Fruit fly (Drosophila melanogaster) whole organism, embryonic: ENCODE measurements around the gene CG12608.
A peak's percentile ranks its signal among the peaks of the same experiment; 100 is the strongest.

ENCODE experiments used
- ATbp ChIP-seq: fragments of 200-800 bp; sonication (Bioruptor generic); optimal IDR thresholded peaks from 2 replicates; lab custom pipeline; 2017; ENCODE audit warnings: missing biosample characterization, mild to moderate bottlenecking, missing genetic modification characterization, missing genetic modification reagents
- Blimp-1 ChIP-seq: fragments of 200-800 bp; sonication (Bioruptor generic); optimal IDR thresholded peaks from 3 replicates; lab custom pipeline; 2018; ENCODE audit warnings: missing biosample characterization, missing genetic modification characterization, mild to moderate bottlenecking, moderate library complexity, missing genetic modification reagents
- CG10267 ChIP-seq: fragments of 200-800 bp; sonication (Bioruptor generic); optimal IDR thresholded peaks from 2 replicates; lab custom pipeline; 2018; ENCODE audit warnings: missing biosample characterization, mild to moderate bottlenecking, missing genetic modification characterization, moderate library complexity
- CG10565 ChIP-seq: fragments of 200-800 bp; sonication (Bioruptor generic); optimal IDR thresholded peaks from 3 replicates; lab custom pipeline; 2016; ENCODE audit warnings: missing biosample characterization, mild to moderate bottlenecking, missing genetic modification characterization
- CG10959 ChIP-seq: fragments of 200-800 bp; sonication (Bioruptor generic); IDR thresholded peaks from 2 replicates; pipeline ENCODE4 v1.3.6; 2022; ENCODE audit warnings: missing biosample characterization, missing genetic modification characterization
- CG11456 ChIP-seq: fragments of 200-800 bp; sonication (Bioruptor generic); IDR thresholded peaks from 3 replicates; pipeline ENCODE4 v1.3.6; 2022; ENCODE audit warnings: missing biosample characterization, missing genetic modification characterization
- CG1233 ChIP-seq: fragments of 200-800 bp; sonication (Bioruptor generic); optimal IDR thresholded peaks from 4 replicates; lab custom pipeline; 2018; ENCODE audit warnings: missing biosample characterization, mild to moderate bottlenecking, missing genetic modification characterization
- CG16815 ChIP-seq: fragments of 200-800 bp; sonication (Bioruptor generic); optimal IDR thresholded peaks from 3 replicates; lab custom pipeline; 2017; ENCODE audit warnings: missing biosample characterization, mild to moderate bottlenecking, missing genetic modification characterization
- CG17186 ChIP-seq: fragments of 200-800 bp; sonication (Bioruptor generic); optimal IDR thresholded peaks from 3 replicates; lab custom pipeline; 2017; ENCODE audit warnings: missing biosample characterization, missing genetic modification reagents, missing genetic modification characterization
- CG17359 ChIP-seq: fragments of 200-800 bp; sonication (Bioruptor generic); optimal IDR thresholded peaks from 3 replicates; lab custom pipeline; 2018; ENCODE audit warnings: missing biosample characterization, mild to moderate bottlenecking, missing genetic modification characterization, moderate library complexity
- CG18764 ChIP-seq: fragments of 200-800 bp; sonication (Bioruptor generic); optimal IDR thresholded peaks from 3 replicates; lab custom pipeline; 2016; ENCODE audit warnings: missing biosample characterization, missing genetic modification characterization
- CG3281 ChIP-seq: fragments of 200-800 bp; sonication (Bioruptor generic); optimal IDR thresholded peaks from 3 replicates; lab custom pipeline; 2017; ENCODE audit warnings: missing biosample characterization, mild to moderate bottlenecking, missing genetic modification characterization
- CG3407 ChIP-seq: fragments of 200-800 bp; sonication (Bioruptor generic); optimal IDR thresholded peaks from 2 replicates; lab custom pipeline; 2018; ENCODE audit warnings: missing biosample characterization, mild to moderate bottlenecking, missing genetic modification characterization
- CG4282 ChIP-seq: fragments of 200-800 bp; sonication (Bioruptor generic); optimal IDR thresholded peaks from 2 replicates; lab custom pipeline; 2016; ENCODE audit warnings: missing biosample characterization, missing genetic modification characterization
- CG7372 ChIP-seq: fragments of 200-800 bp; sonication (Bioruptor generic); IDR thresholded peaks from 2 replicates; pipeline ENCODE4 v1.3.6; 2022; ENCODE audit warnings: missing biosample characterization, missing genetic modification characterization
- CG8944 ChIP-seq: fragments of 200-800 bp; sonication (Bioruptor generic); optimal IDR thresholded peaks from 3 replicates; lab custom pipeline; 2016; ENCODE audit warnings: missing biosample characterization, missing genetic modification characterization
- CkIIα-i1 ChIP-seq: fragments of 200-800 bp; sonication (Bioruptor generic); IDR thresholded peaks from 2 replicates; pipeline ENCODE4 v1.3.6; 2022; ENCODE audit warnings: missing biosample characterization, missing genetic modification characterization
- D19B ChIP-seq: fragments of 200-800 bp; sonication (Bioruptor generic); optimal IDR thresholded peaks from 2 replicates; lab custom pipeline; 2017; ENCODE audit warnings: missing biosample characterization, mild to moderate bottlenecking, missing genetic modification characterization
- Deaf1 ChIP-seq: fragments of 200-800 bp; optimal IDR thresholded peaks from 3 replicates; lab custom pipeline; 2019; ENCODE audit warnings: missing biosample characterization, mild to moderate bottlenecking, missing genetic modification characterization, moderate library complexity
- Dfd ChIP-seq, 2 experiments: fragments of >200 bp; optimal IDR thresholded peaks; 2 replicates each; lab custom pipeline; 2017; ENCODE audit warnings: missing biosample characterization in 2 of 2, missing genetic modification characterization in 2 of 2
- Gug ChIP-seq: fragments of 200-800 bp; sonication (Bioruptor generic); IDR thresholded peaks from 4 replicates; pipeline ENCODE4 v1.3.6; 2022; ENCODE audit warnings: missing biosample characterization, missing genetic modification characterization
- HmgD ChIP-seq: fragments of 200-800 bp; sonication (Bioruptor generic); optimal IDR thresholded peaks from 3 replicates; lab custom pipeline; 2016; ENCODE audit warnings: missing biosample characterization, missing genetic modification characterization
- Jarid2 ChIP-seq: fragments of 200-800 bp; sonication (Bioruptor generic); optimal IDR thresholded peaks from 3 replicates; lab custom pipeline; 2017; ENCODE audit warnings: mild to moderate bottlenecking, missing biosample characterization, missing genetic modification reagents, missing genetic modification characterization
- Med ChIP-seq: fragments of 200-800 bp; sonication (Bioruptor generic); peaks from one replicate; lab custom pipeline; 2016; ENCODE audit warnings: missing biosample characterization, missing genetic modification characterization, mild to moderate bottlenecking, inconsistent platforms, moderate library complexity
- Myb ChIP-seq: fragments of 200-800 bp; sonication (Bioruptor generic); optimal IDR thresholded peaks from 2 replicates; lab custom pipeline; 2016; ENCODE audit warnings: missing biosample characterization, missing genetic modification characterization
- Neu2 ChIP-seq: fragments of 200-800 bp; sonication (Bioruptor generic); optimal IDR thresholded peaks from 3 replicates; lab custom pipeline; 2016; ENCODE audit warnings: missing biosample characterization, missing genetic modification characterization, borderline replicate concordance
- Scr ChIP-seq: fragments of 200-800 bp; sonication (Bioruptor generic); IDR thresholded peaks from 2 replicates; pipeline ENCODE4 v1.3.6; 2022; ENCODE audit warnings: missing biosample characterization, missing genetic modification characterization; ENCODE audit not compliant: partially characterized antibody
- Trl ChIP-seq, 3 experiments: fragments of >200 bp in 2 of 3; fragments of 200-800 bp in 1 of 3; sonication (Bioruptor generic) in 1 of 3; optimal IDR thresholded peaks; 2 replicates in 1 of 3; 3 replicates in 2 of 3; lab custom pipeline; 2016 to 2017; ENCODE audit warnings: missing biosample characterization in 1 of 3, missing genetic modification characterization in 1 of 3
- ara ChIP-seq: fragments of 200-800 bp; sonication (Bioruptor generic); IDR thresholded peaks from 2 replicates; pipeline ENCODE4 v1.3.6; 2022; ENCODE audit warnings: missing biosample characterization, missing genetic modification characterization
- ase ChIP-seq: fragments of 200-800 bp; sonication (Bioruptor generic); IDR thresholded peaks from 3 replicates; pipeline ENCODE4 v1.3.6; 2022; ENCODE audit warnings: missing biosample characterization, missing genetic modification characterization
- ato ChIP-seq: fragments of 200-800 bp; sonication (Bioruptor generic); IDR thresholded peaks from 2 replicates; pipeline ENCODE4 v1.3.6; 2022; ENCODE audit warnings: missing biosample characterization, missing genetic modification characterization; ENCODE audit not compliant: partially characterized antibody
- bowl ChIP-seq: fragments of 200-800 bp; sonication (Bioruptor generic); IDR thresholded peaks from 2 replicates; pipeline ENCODE4 v1.3.6; 2022; ENCODE audit warnings: missing biosample characterization, missing genetic modification characterization
- chinmo ChIP-seq: fragments of 200-800 bp; sonication (Bioruptor generic); IDR thresholded peaks from 4 replicates; pipeline ENCODE4 v1.3.6; 2022; ENCODE audit warnings: missing biosample characterization, missing genetic modification characterization; ENCODE audit not compliant: partially characterized antibody
- ci ChIP-seq: fragments of 200-800 bp; sonication (Bioruptor generic); IDR thresholded peaks from 3 replicates; pipeline ENCODE4 v1.3.6; 2022; ENCODE audit warnings: missing biosample characterization, missing genetic modification characterization
- croc ChIP-seq: fragments of 200-800 bp; sonication (Bioruptor generic); conservative IDR thresholded peaks from 3 replicates; pipeline ENCODE4 v1.3.6; 2022; ENCODE audit warnings: missing biosample characterization, missing genetic modification characterization
- gcm2 ChIP-seq: fragments of 200-800 bp; sonication (Bioruptor generic); optimal IDR thresholded peaks from 2 replicates; lab custom pipeline; 2016; ENCODE audit warnings: missing biosample characterization, missing genetic modification characterization
- gsb ChIP-seq: fragments of 200-800 bp; sonication (Bioruptor generic); IDR thresholded peaks from 2 replicates; pipeline ENCODE4 v1.3.6; 2022; ENCODE audit warnings: missing biosample characterization, missing genetic modification characterization
- her ChIP-seq: fragments of 200-800 bp; sonication (Bioruptor generic); optimal IDR thresholded peaks from 2 replicates; lab custom pipeline; 2016; ENCODE audit warnings: missing biosample characterization, missing genetic modification characterization
- mam ChIP-seq: fragments of 200-800 bp; sonication (Bioruptor generic); optimal IDR thresholded peaks from 3 replicates; lab custom pipeline; 2016; ENCODE audit warnings: missing biosample characterization, missing genetic modification characterization
- pan ChIP-seq, 4 experiments: fragments of >200 bp in 3 of 4; fragments of 200-800 bp in 1 of 4; sonication (Bioruptor generic) in 1 of 4; optimal IDR thresholded peaks in 3 of 4; IDR thresholded peaks in 1 of 4; 2 replicates each; pipeline versions ENCODE4 v1.3.6 to Lab custom; 2017 to 2022; ENCODE audit warnings: missing biosample characterization in 2 of 4, missing genetic modification characterization in 2 of 4, mixed read lengths in 1 of 4
- pita ChIP-seq: fragments of 200-800 bp; sonication (Bioruptor generic); optimal IDR thresholded peaks from 2 replicates; lab custom pipeline; 2017; ENCODE audit warnings: missing biosample characterization, mild to moderate bottlenecking, missing genetic modification characterization
- prd ChIP-seq, 3 experiments: fragments of >200 bp in 2 of 3; fragments of 200-800 bp in 1 of 3; sonication (Bioruptor generic) in 1 of 3; optimal IDR thresholded peaks in 2 of 3; IDR thresholded peaks in 1 of 3; 2 replicates in 2 of 3; 3 replicates in 1 of 3; pipeline versions ENCODE4 v1.3.6 to Lab custom; 2017 to 2022; ENCODE audit warnings: missing biosample characterization in 1 of 3, missing genetic modification characterization in 1 of 3
- run ChIP-seq: fragments of 200-800 bp; sonication (Bioruptor generic); optimal IDR thresholded peaks from 3 replicates; lab custom pipeline; 2018; ENCODE audit warnings: missing biosample characterization, mild to moderate bottlenecking, missing genetic modification characterization
- sima ChIP-seq: fragments of 200-800 bp; sonication (Bioruptor generic); optimal IDR thresholded peaks from 2 replicates; lab custom pipeline; 2016; ENCODE audit warnings: missing biosample characterization, missing genetic modification characterization
- trem ChIP-seq: fragments of 200-800 bp; optimal IDR thresholded peaks from 3 replicates; lab custom pipeline; 2019; ENCODE audit warnings: missing biosample characterization, mild to moderate bottlenecking, missing genetic modification characterization, moderate library complexity
- trh ChIP-seq: fragments of 200-800 bp; sonication (Bioruptor generic); optimal IDR thresholded peaks from 2 replicates; lab custom pipeline; 2016; ENCODE audit warnings: missing biosample characterization, missing genetic modification characterization
- tup ChIP-seq: fragments of 200-800 bp; sonication (Bioruptor generic); optimal IDR thresholded peaks from 2 replicates; lab custom pipeline; 2016; ENCODE audit warnings: missing biosample characterization, mild to moderate bottlenecking, missing genetic modification characterization, moderate library complexity

Gene CG12608

dm6 chrX:15298298-15299069 lies 45.9 kb downstream of the CG12608 start (continued):
- TF ChIP-seq Trl (optimal IDR thresholded peaks at IDR 0.05; lab: Kevin White, UChicago) (peak; percentile 72 to 94), Trl (GFP tag; optimal IDR thresholded peaks at IDR 0.05; lab: Kevin White, UChicago) (peak; percentile 43), Neu2 (no peak), ci (GFP tag; lab: Robert Waterston, UW) (peak; percentile 94), croc (GFP tag; lab: Robert Waterston, UW) (peak; percentile 97), CG3407 (peak; percentile 95), her (GFP tag; lab: Kevin White, UChicago) (peak; percentile 62), run (tag; lab: Kevin White, UChicago) (peak; percentile 96), CG3281 (peak; percentile 99), gcm2 (peak; percentile 83), Myb (peak; percentile 38), ato (no peak), Blimp-1 (GFP tag; lab: Kevin White, UChicago) (peak; percentile 96), CG10267 (tag; lab: Kevin White, UChicago) (peak; percentile 91), CG10959 (GFP tag; lab: Robert Waterston, UW) (peak; percentile 68), CG1233 (GFP tag; lab: Kevin White, UChicago) (peak; percentile 97), CG17186 (GFP tag; lab: Kevin White, UChicago) (peak; percentile 79), pan (optimal IDR thresholded peaks at IDR 0.05; lab: Kevin White, UChicago) (no peak), pan (GFP tag; optimal IDR thresholded peaks at IDR 0.05 in 1 of 2, IDR thresholded peaks at IDR 0.05 in 1 of 2) (peak in 1 of 2 experiments; percentile 97), CG10565 (peak; percentile 72), pita (GFP tag; lab: Kevin White, UChicago) (no peak), ase (GFP tag; lab: Robert Waterston, UW) (peak; percentile 95), tup (GFP tag; lab: Kevin White, UChicago) (peak; percentile 82), D19B (GFP tag; lab: Kevin White, UChicago) (peak; percentile 95), mam (GFP tag; lab: Kevin White, UChicago) (peak; percentile 84), CG18764 (GFP tag; lab: Kevin White, UChicago) (peak; percentile 94), Deaf1 (tag; lab: Kevin White, UChicago) (peak; percentile 79), Dfd (GFP tag; optimal IDR thresholded peaks at IDR 0.05; lab: Kevin White, UChicago) (peak in 1 of 2 experiments; percentile 43), CG16815 (peak; percentile 92), Jarid2 (GFP tag; lab: Kevin White, UChicago) (peak; percentile 88), HmgD (GFP tag; lab: Kevin White, UChicago) (no peak), Gug (GFP tag; lab: Robert Waterston, UW) (peak; percentile 95), Med (GFP tag; lab: Kevin White, UChicago) (peak; percentile 90), trem (tag; lab: Kevin White, UChicago) (peak; percentile 92), chinmo (GFP tag; lab: Robert Waterston, UW) (peak; percentile 77; the same call in 1 of the 4 replicates), prd (optimal IDR thresholded peaks at IDR 0.05; lab: Kevin White, UChicago) (no peak), prd (GFP tag; IDR thresholded peaks at IDR 0.05; lab: Robert Waterston, UW) (peak; percentile 97), CG8944 (GFP tag; lab: Kevin White, UChicago) (peak; percentile 59), CkIIα-i1 (peak; percentile 82; the same call in 1 of the 2 replicates), CG7372 (GFP tag; lab: Robert Waterston, UW) (peak; percentile 97), CG11456 (peak; percentile 96), ara (GFP tag; lab: Robert Waterston, UW) (peak; percentile 90), gsb (GFP tag; lab: Robert Waterston, UW) (peak; percentile 97), Scr (GFP tag; lab: Robert Waterston, UW) (no peak), bowl (GFP tag; lab: Robert Waterston, UW) (peak; percentile 85), CG4282 (GFP tag; lab: Kevin White, UChicago) (peak; percentile 47), CG17359 (tag; lab: Kevin White, UChicago) (peak; percentile 97), ATbp (GFP tag; lab: Kevin White, UChicago) (peak; percentile 97), trh (GFP tag; lab: Kevin White, UChicago) (peak; percentile 94), sima (GFP tag; lab: Kevin White, UChicago) (peak; percentile 39)
